Fruit fly (Drosophila melanogaster) whole organism, embryonic: Measurements from ENCODE around the gene Efr.

Experiments
- Atf-2 ChIP-seq: fragments of 200-800 bp; sonication (Bioruptor generic); optimal IDR thresholded peaks from 2 replicates; lab custom pipeline; 2016; ENCODE audit warnings: missing biosample characterization, missing genetic modification characterization
- BtbVII ChIP-seq: fragments of 200-800 bp; sonication (Bioruptor generic); optimal IDR thresholded peaks from 3 replicates; lab custom pipeline; 2017; ENCODE audit warnings: missing biosample characterization, mild to moderate bottlenecking, missing genetic modification characterization
- CG1024 ChIP-seq: fragments of 200-800 bp; sonication (Bioruptor generic); IDR thresholded peaks from 2 replicates; pipeline ENCODE4 v1.3.6; 2022; ENCODE audit warnings: missing biosample characterization, missing genetic modification characterization
- CG10267 ChIP-seq: fragments of 200-800 bp; sonication (Bioruptor generic); optimal IDR thresholded peaks from 2 replicates; lab custom pipeline; 2018; ENCODE audit warnings: missing biosample characterization, mild to moderate bottlenecking, missing genetic modification characterization, moderate library complexity
- CG11085 ChIP-seq: fragments of 200-800 bp; sonication (Bioruptor generic); IDR thresholded peaks from 2 replicates; pipeline ENCODE4 v1.3.6; 2022; ENCODE audit warnings: missing biosample characterization, missing genetic modification characterization
- CG11247 ChIP-seq: fragments of 200-800 bp; sonication (Bioruptor generic); IDR thresholded peaks from 2 replicates; pipeline ENCODE4 v1.3.6; 2022; ENCODE audit warnings: missing biosample characterization, missing genetic modification characterization
- CG12299 ChIP-seq: fragments of 200-800 bp; sonication (Bioruptor generic); optimal IDR thresholded peaks from 2 replicates; lab custom pipeline; 2018; ENCODE audit warnings: missing biosample characterization, mild to moderate bottlenecking, missing genetic modification characterization
- CG13624 ChIP-seq: fragments of 200-800 bp; sonication (Bioruptor generic); optimal IDR thresholded peaks from 2 replicates; lab custom pipeline; 2016; ENCODE audit warnings: missing biosample characterization, missing genetic modification characterization
- CG13894 ChIP-seq: fragments of 200-800 bp; sonication (Bioruptor generic); optimal IDR thresholded peaks from 3 replicates; lab custom pipeline; 2018; ENCODE audit warnings: missing biosample characterization, mild to moderate bottlenecking, missing genetic modification characterization, moderate library complexity
- CG15073 ChIP-seq: fragments of 200-800 bp; sonication (Bioruptor generic); optimal IDR thresholded peaks from 2 replicates; lab custom pipeline; 2016; ENCODE audit warnings: missing biosample characterization, missing genetic modification characterization
- CG15269 ChIP-seq: fragments of 200-800 bp; sonication (Bioruptor generic); optimal IDR thresholded peaks from 2 replicates; lab custom pipeline; 2018; ENCODE audit warnings: missing biosample characterization, mild to moderate bottlenecking, missing genetic modification characterization, moderate library complexity
- CG15479 ChIP-seq: fragments of 200-800 bp; sonication (Bioruptor generic); optimal IDR thresholded peaks from 3 replicates; lab custom pipeline; 2019; ENCODE audit warnings: missing biosample characterization, mild to moderate bottlenecking, missing genetic modification characterization, moderate library complexity
- CG17385 ChIP-seq: fragments of 200-800 bp; sonication (Bioruptor generic); optimal IDR thresholded peaks from 3 replicates; lab custom pipeline; 2018; ENCODE audit warnings: missing biosample characterization, mild to moderate bottlenecking, missing genetic modification characterization
- CG31224 ChIP-seq: fragments of 200-800 bp; sonication (Bioruptor generic); IDR thresholded peaks from 2 replicates; pipeline ENCODE4 v1.3.6; 2022; ENCODE audit warnings: missing biosample characterization, missing genetic modification characterization
- CG42726 ChIP-seq: fragments of 200-800 bp; sonication (Bioruptor generic); IDR thresholded peaks from 2 replicates; pipeline ENCODE4 v1.3.6; 2022; ENCODE audit warnings: missing biosample characterization, missing genetic modification characterization; ENCODE audit not compliant: partially characterized antibody
- CG4404 ChIP-seq: fragments of 200-800 bp; sonication (Bioruptor generic); IDR thresholded peaks from 2 replicates; pipeline ENCODE4 v1.3.6; 2022; ENCODE audit warnings: missing biosample characterization, missing genetic modification characterization
- CG6175 ChIP-seq: fragments of 200-800 bp; sonication (Bioruptor generic); IDR thresholded peaks from 3 replicates; pipeline ENCODE4 v1.3.6; 2022; ENCODE audit warnings: missing biosample characterization, missing genetic modification characterization
- CG6689 ChIP-seq: fragments of 200-800 bp; sonication (Bioruptor generic); IDR thresholded peaks from 2 replicates; pipeline ENCODE4 v1.3.6; 2022; ENCODE audit warnings: missing biosample characterization, missing genetic modification characterization
- CG7745 ChIP-seq: fragments of 200-800 bp; sonication (Bioruptor generic); optimal IDR thresholded peaks from 2 replicates; lab custom pipeline; 2018; ENCODE audit warnings: missing biosample characterization, mild to moderate bottlenecking, missing genetic modification characterization, moderate library complexity
- CG7987 ChIP-seq: fragments of 200-800 bp; sonication (Bioruptor generic); optimal IDR thresholded peaks from 2 replicates; lab custom pipeline; 2018; ENCODE audit warnings: missing biosample characterization, mild to moderate bottlenecking, missing genetic modification characterization, moderate library complexity
- CG8924 ChIP-seq: fragments of 200-800 bp; optimal IDR thresholded peaks from 3 replicates; lab custom pipeline; 2019; ENCODE audit warnings: missing biosample characterization, mild to moderate bottlenecking, missing genetic modification characterization, moderate library complexity
- CG9817 ChIP-seq: fragments of 200-800 bp; sonication (Bioruptor generic); optimal IDR thresholded peaks from 2 replicates; lab custom pipeline; 2018; ENCODE audit warnings: missing biosample characterization, mild to moderate bottlenecking, missing genetic modification characterization, moderate library complexity
- Dad ChIP-seq: fragments of 200-800 bp; sonication (Bioruptor generic); optimal IDR thresholded peaks from 3 replicates; lab custom pipeline; 2016; ENCODE audit warnings: missing biosample characterization, missing genetic modification characterization
- GATAe ChIP-seq: fragments of 200-800 bp; sonication (Bioruptor generic); conservative IDR thresholded peaks from 2 replicates; pipeline ENCODE4 v1.3.6; 2022; ENCODE audit warnings: missing biosample characterization, missing genetic modification characterization
- Gug ChIP-seq: fragments of 200-800 bp; sonication (Bioruptor generic); IDR thresholded peaks from 4 replicates; pipeline ENCODE4 v1.3.6; 2022; ENCODE audit warnings: missing biosample characterization, missing genetic modification characterization
- H2.0 ChIP-seq: fragments of 200-800 bp; sonication (Bioruptor generic); IDR thresholded peaks from 2 replicates; pipeline ENCODE4 v1.3.6; 2022; ENCODE audit warnings: missing biosample characterization, missing genetic modification characterization
- Hr51 ChIP-seq, 2 experiments: fragments of 200-800 bp; sonication (Bioruptor generic); optimal IDR thresholded peaks; 2 replicates in 1 of 2; 3 replicates in 1 of 2; lab custom pipeline; 2016 to 2018; ENCODE audit warnings: missing biosample characterization in 2 of 2, missing genetic modification characterization in 2 of 2, mild to moderate bottlenecking in 1 of 2, moderate library complexity in 1 of 2
- Meics ChIP-seq: fragments of 200-800 bp; sonication (Bioruptor generic); optimal IDR thresholded peaks from 2 replicates; lab custom pipeline; 2017; ENCODE audit warnings: missing biosample characterization, mild to moderate bottlenecking, missing genetic modification characterization
- Myb ChIP-seq: fragments of 200-800 bp; sonication (Bioruptor generic); optimal IDR thresholded peaks from 2 replicates; lab custom pipeline; 2016; ENCODE audit warnings: missing biosample characterization, missing genetic modification characterization
- Rfx ChIP-seq: fragments of 200-800 bp; sonication (Bioruptor generic); IDR thresholded peaks from 2 replicates; pipeline ENCODE4 v1.3.6; 2022; ENCODE audit warnings: missing biosample characterization, missing genetic modification characterization
- Sry-δ ChIP-seq: fragments of 200-800 bp; sonication (Bioruptor generic); optimal IDR thresholded peaks from 2 replicates; lab custom pipeline; 2016; ENCODE audit warnings: missing biosample characterization, missing genetic modification characterization
- ash1 ChIP-seq: fragments of 200-800 bp; sonication (Bioruptor generic); optimal IDR thresholded peaks from 2 replicates; lab custom pipeline; 2018; ENCODE audit warnings: missing biosample characterization, mild to moderate bottlenecking, missing genetic modification characterization
- cas ChIP-seq: fragments of 200-800 bp; sonication (Bioruptor generic); IDR thresholded peaks from 2 replicates; pipeline ENCODE4 v1.3.6; 2022; ENCODE audit warnings: missing biosample characterization, missing genetic modification characterization
- dati ChIP-seq: fragments of 200-800 bp; sonication (Bioruptor generic); IDR thresholded peaks from 2 replicates; pipeline ENCODE4 v1.3.6; 2022; ENCODE audit warnings: missing biosample characterization, missing genetic modification characterization
- eyg ChIP-seq: fragments of 200-800 bp; sonication (Bioruptor generic); optimal IDR thresholded peaks from 3 replicates; lab custom pipeline; 2016; ENCODE audit warnings: missing biosample characterization, missing genetic modification characterization
- jigr1 ChIP-seq: fragments of 200-800 bp; sonication (Bioruptor generic); IDR thresholded peaks from 3 replicates; pipeline ENCODE4 v1.3.6; 2022; ENCODE audit warnings: missing biosample characterization, missing genetic modification characterization
- ken ChIP-seq: fragments of 200-800 bp; sonication (Bioruptor generic); IDR thresholded peaks from 3 replicates; pipeline ENCODE4 v1.3.6; 2022; ENCODE audit warnings: missing biosample characterization, missing genetic modification characterization
- kni ChIP-seq: fragments of 200-800 bp; sonication (Bioruptor generic); optimal IDR thresholded peaks from 3 replicates; lab custom pipeline; 2017; ENCODE audit warnings: mild to moderate bottlenecking, missing biosample characterization, missing genetic modification reagents, missing genetic modification characterization
- lbe ChIP-seq: fragments of 200-800 bp; sonication (Bioruptor generic); optimal IDR thresholded peaks from 2 replicates; lab custom pipeline; 2016; ENCODE audit warnings: missing biosample characterization, mild to moderate bottlenecking, missing genetic modification characterization
- onecut ChIP-seq: fragments of 200-800 bp; sonication (Bioruptor generic); IDR thresholded peaks from 2 replicates; pipeline ENCODE4 v1.3.6; 2022; ENCODE audit warnings: missing biosample characterization, missing genetic modification characterization
- pho ChIP-seq: fragments of 200-800 bp; sonication (Bioruptor generic); optimal IDR thresholded peaks from 2 replicates; lab custom pipeline; 2016; ENCODE audit warnings: missing biosample characterization, missing genetic modification characterization
- run ChIP-seq: fragments of 200-800 bp; sonication (Bioruptor generic); optimal IDR thresholded peaks from 3 replicates; lab custom pipeline; 2018; ENCODE audit warnings: missing biosample characterization, mild to moderate bottlenecking, missing genetic modification characterization
- salm ChIP-seq: fragments of 200-800 bp; sonication (Bioruptor generic); optimal IDR thresholded peaks from 2 replicates; lab custom pipeline; 2018; ENCODE audit warnings: missing biosample characterization, mild to moderate bottlenecking, missing genetic modification characterization
- seq ChIP-seq: fragments of 200-800 bp; sonication (Bioruptor generic); IDR thresholded peaks from 2 replicates; pipeline ENCODE4 v1.3.6; 2022; ENCODE audit warnings: missing biosample characterization, missing genetic modification characterization
- so ChIP-seq: fragments of 200-800 bp; sonication (Bioruptor generic); IDR thresholded peaks from 3 replicates; pipeline ENCODE4 v1.3.6; 2022; ENCODE audit warnings: missing biosample characterization, missing genetic modification characterization
- tna ChIP-seq: fragments of 200-800 bp; sonication (Bioruptor generic); IDR thresholded peaks from 2 replicates; pipeline ENCODE4 v1.3.6; 2022; ENCODE audit warnings: missing biosample characterization, missing genetic modification characterization; ENCODE audit not compliant: partially characterized antibody
- unc-4 ChIP-seq: fragments of 200-800 bp; sonication (Bioruptor generic); IDR thresholded peaks from 2 replicates; pipeline ENCODE4 v1.3.6; 2022; ENCODE audit warnings: missing biosample characterization, missing genetic modification characterization; ENCODE audit not compliant: partially characterized antibody
- zfh1 ChIP-seq: fragments of 200-800 bp; sonication (Bioruptor generic); IDR thresholded peaks from 3 replicates; pipeline ENCODE4 v1.3.6; 2022; ENCODE audit warnings: missing biosample characterization, missing genetic modification characterization

Gene Efr

dm6 chrX:6224225-6225190 lies 4.8 kb downstream of the Efr start, which contains the start of gene sqh (continued):
- TF ChIP-seq pho (GFP tag; lab: Kevin White, UChicago) (peak; percentile 56), Gug (GFP tag; lab: Robert Waterston, UW) (peak; percentile 91), CG9817 (tag; lab: Kevin White, UChicago) (peak; percentile 90), CG7745 (tag; lab: Kevin White, UChicago) (no peak), CG1024 (peak; percentile 38; the same call in 1 of the 2 replicates), jigr1 (peak; percentile 85), Sry-δ (GFP tag; lab: Kevin White, UChicago) (no peak), CG7987 (peak; percentile 66), CG10267 (peak; percentile 64), run (tag; lab: Kevin White, UChicago) (peak; percentile 47), CG13624 (GFP tag; lab: Kevin White, UChicago) (peak; percentile 37), CG31224 (peak; percentile 83), CG17385 (GFP tag; lab: Kevin White, UChicago) (peak; percentile 84), seq (GFP tag; lab: Robert Waterston, UW) (peak; percentile 92), CG13894 (tag; lab: Kevin White, UChicago) (peak; percentile 83), lbe (GFP tag; lab: Kevin White, UChicago) (peak; percentile 75), Dad (GFP tag; lab: Kevin White, UChicago) (no peak), CG4404 (GFP tag; lab: Robert Waterston, UW) (peak; percentile 87), H2.0 (GFP tag; lab: Robert Waterston, UW) (peak; percentile 84), salm (peak; percentile 78), Hr51 (GFP tag; optimal IDR thresholded peaks at IDR 0.05; lab: Kevin White, UChicago) (peak; percentile 64 to 90), CG11247 (GFP tag; lab: Robert Waterston, UW) (peak; percentile 74), CG12299 (tag; lab: Kevin White, UChicago) (peak; percentile 82), Atf-2 (GFP tag; lab: Kevin White, UChicago) (peak; percentile 24), dati (GFP tag; lab: Robert Waterston, UW) (peak; percentile 26; the same call in 1 of the 2 replicates), Myb (GFP tag; lab: Kevin White, UChicago) (peak; percentile 2), CG6689 (peak; percentile 95), zfh1 (GFP tag; lab: Robert Waterston, UW) (peak; percentile 89), onecut (peak; percentile 83), CG15269 (tag; lab: Kevin White, UChicago) (peak; percentile 93), tna (no peak), CG15073 (GFP tag; lab: Kevin White, UChicago) (peak; percentile 67), CG42726 (GFP tag; lab: Robert Waterston, UW) (no peak), BtbVII (peak; percentile 80), CG11085 (peak; percentile 79), kni (GFP tag; lab: Kevin White, UChicago) (peak; percentile 85), Meics (GFP tag; lab: Kevin White, UChicago) (peak; percentile 91), CG6175 (GFP tag; lab: Robert Waterston, UW) (peak; percentile 77; the same call in 2 of the 3 replicates), Rfx (peak; percentile 95), so (GFP tag; lab: Robert Waterston, UW) (peak; percentile 87; the same call in 1 of the 3 replicates), GATAe (GFP tag; lab: Robert Waterston, UW) (peak; percentile 83), ken (GFP tag; lab: Robert Waterston, UW) (peak; percentile 92), cas (GFP tag; lab: Robert Waterston, UW) (peak; percentile 55; the same call in 1 of the 2 replicates), eyg (GFP tag; lab: Kevin White, UChicago) (no peak), CG15479 (GFP tag; lab: Kevin White, UChicago) (peak; percentile 94), unc-4 (GFP tag; lab: Robert Waterston, UW) (no peak), CG8924 (tag; lab: Kevin White, UChicago) (peak; percentile 91), ash1 (GFP tag; lab: Kevin White, UChicago) (no peak)
